Worm (Caenorhabditis elegans): ENCODE results near the gene clec-194.

DNA sequence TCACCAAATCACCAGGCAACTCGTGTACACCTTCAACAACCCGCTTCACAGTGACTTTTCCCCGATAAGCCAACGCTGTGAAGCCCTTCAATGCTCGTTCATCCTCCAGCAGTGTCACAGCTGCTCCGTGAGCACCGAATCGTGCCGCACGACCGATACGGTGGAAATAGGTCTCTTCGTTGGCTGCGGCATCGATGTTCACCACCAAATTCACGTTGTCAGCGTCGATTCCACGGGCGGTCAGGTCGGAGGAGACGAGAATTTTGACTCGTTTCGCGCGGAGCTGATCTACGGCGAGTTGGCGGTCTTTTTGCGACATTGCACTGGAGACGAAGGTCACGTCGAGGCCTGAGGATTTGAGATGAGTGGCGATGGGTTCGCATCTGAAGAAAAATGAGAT lies 29.2 kb downstream of the clec-194 start:
- TF ChIP-seq snpc-4 (GFP tag; optimal IDR thresholded peaks at IDR 0.05) (no peak), snpc-4 (tag; optimal IDR thresholded peaks at IDR 0.05) (no peak), snpc-1.1 (tag; optimal IDR thresholded peaks at IDR 0.05; ENCODE audit: insufficient read depth) (no peak), atf-7 (tag; optimal IDR thresholded peaks at IDR 0.05) (no peak)

Measured in whole organism, young adult.